Worm (Caenorhabditis elegans) whole organism, late embryonic: Measurements from ENCODE around the gene K09H11.11.

Experiments
- T23F11.4 ChIP-seq: fragments of 200-800 bp; sonication (Bioruptor generic); optimal IDR thresholded peaks from 2 replicates; lab custom pipeline; 2018; ENCODE audit warnings: mild to moderate bottlenecking, missing genetic modification characterization, missing compliant biosample characterization
- Y22D7AL.16 ChIP-seq: sonication (generic microtip); optimal IDR thresholded peaks from 2 replicates; lab custom pipeline; 2016; ENCODE audit warnings: missing genetic modification characterization, missing compliant biosample characterization
- ceh-2 ChIP-seq: sonication (generic microtip); optimal IDR thresholded peaks from 2 replicates; lab custom pipeline; 2016; ENCODE audit warnings: missing genotype, missing genetic modification characterization, missing compliant biosample characterization
- ceh-30 ChIP-seq: fragments of 150-350 bp; optimal IDR thresholded peaks from 2 replicates; lab custom pipeline; 2014; ENCODE audit warnings: missing biosample characterization, missing genetic modification characterization
- ceh-48 ChIP-seq: sonication (generic microtip); optimal IDR thresholded peaks from 2 replicates; lab custom pipeline; 2016; ENCODE audit warnings: missing genetic modification characterization, inconsistent platforms, missing compliant biosample characterization
- che-1 ChIP-seq: sonication (generic microtip); optimal IDR thresholded peaks from 2 replicates; lab custom pipeline; 2016; ENCODE audit warnings: mild to moderate bottlenecking, missing genetic modification characterization, missing compliant biosample characterization
- elt-2 ChIP-seq: sonication (generic microtip); optimal IDR thresholded peaks from 2 replicates; lab custom pipeline; 2016; ENCODE audit warnings: missing genetic modification reagents, missing genetic modification characterization, missing compliant biosample characterization
- hlh-13 ChIP-seq: fragments of 200-800 bp; sonication (Bioruptor generic); optimal IDR thresholded peaks from 2 replicates; lab custom pipeline; 2018; ENCODE audit warnings: mild to moderate bottlenecking, missing genetic modification characterization, missing compliant biosample characterization
- unc-42 ChIP-seq: sonication (generic microtip); optimal IDR thresholded peaks from 2 replicates; lab custom pipeline; 2016; ENCODE audit warnings: missing genotype, missing genetic modification characterization, missing compliant biosample characterization

K09H11.11 gene

DNA sequence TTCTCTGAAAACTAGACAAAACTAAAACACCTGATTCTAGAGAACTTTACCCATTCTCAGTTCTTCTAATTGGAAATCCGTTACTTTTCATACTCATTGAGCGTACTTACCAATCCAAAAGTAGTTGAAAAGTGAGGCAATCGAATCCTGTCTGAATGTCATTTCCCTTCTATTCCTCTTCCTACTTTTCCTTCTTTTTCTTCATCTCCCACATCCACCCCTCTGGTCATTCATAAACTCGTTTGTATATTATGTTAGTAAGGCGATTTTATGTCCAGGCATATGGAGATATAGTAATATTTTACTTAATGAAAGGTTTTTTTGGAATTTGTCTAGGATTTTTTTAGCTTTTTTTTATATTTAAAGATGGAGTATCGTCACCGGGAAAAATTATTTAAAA lies 46.7 kb downstream of the K09H11.11 start:
- TF ChIP-seq ceh-48 (tag; lab: Kevin White, UChicago): no peak
- no peak for TF ChIP-seq elt-2
- TF ChIP-seq Y22D7AL.16: no peak
- TF ChIP-seq T23F11.4 (GFP tag; lab: Kevin White, UChicago): no peak
- peak; percentile 56 for TF ChIP-seq unc-42 (tag; lab: Kevin White, UChicago)
- TF ChIP-seq ceh-30 (tag; lab: Kevin White, UChicago): no peak
- TF ChIP-seq hlh-13 (GFP tag; lab: Kevin White, UChicago): no peak
- no peak for TF ChIP-seq che-1 (tag; lab: Kevin White, UChicago)

DNA sequence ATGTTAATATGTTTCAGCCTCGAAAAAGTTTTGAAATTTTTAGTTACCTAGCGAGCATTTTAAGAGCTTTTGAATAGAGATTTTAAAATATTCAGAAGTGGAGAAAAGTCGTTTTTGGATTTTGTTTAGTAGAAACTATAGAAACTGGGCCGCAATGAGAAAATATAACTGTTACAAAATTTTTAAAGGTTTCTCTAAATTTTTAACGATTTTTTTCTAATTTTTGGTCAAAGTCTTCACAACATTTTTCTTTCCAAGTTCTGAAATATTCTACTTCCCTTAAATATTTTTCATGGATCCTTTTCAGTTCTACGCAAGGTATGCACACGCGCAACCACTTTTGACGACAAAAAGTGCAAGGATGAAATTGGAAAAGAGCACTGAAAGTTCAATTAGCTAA lies 49.5 kb downstream of the K09H11.11 start, which contains the start of gene peli-1:
peli-1 (plus strand) TSS at position 301 of the 400 bp plus-strand sequence.
- no peak for TF ChIP-seq che-1 (tag; lab: Kevin White, UChicago)
- TF ChIP-seq ceh-2: no peak
